Worm (Caenorhabditis elegans): Measurements from ENCODE around the gene Y39A1A.18.

The Y39A1A.18 gene

ce11 chrIII:10706972-10707438 lies 12.7 kb upstream of the Y39A1A.18 start, which contains the start of the genes Y39A1A.21 and Y39A1A.22 (continued):
- TF ChIP-seq tbx-2 (tag; optimal IDR thresholded peaks at IDR 0.05) (peak; percentile 76), sea-2 (GFP tag; optimal IDR thresholded peaks at IDR 0.05) (no peak), fkh-10 (GFP tag; optimal IDR thresholded peaks at IDR 0.05) (peak; percentile 83), zag-1 (tag; optimal IDR thresholded peaks at IDR 0.05) (no peak), unc-62 (GFP tag; optimal IDR thresholded peaks at IDR 0.05) (no peak), lin-39 (tag; optimal IDR thresholded peaks at IDR 0.05) (peak; percentile 70), nhr-12 (tag; optimal IDR thresholded peaks at IDR 0.05) (no peak), nhr-28 (tag; optimal IDR thresholded peaks at IDR 0.05) (no peak), ceh-28 (tag; optimal IDR thresholded peaks at IDR 0.05) (peak; percentile 67), nhr-25 (tag; optimal IDR thresholded peaks at IDR 0.05) (no peak), eor-1 (tag; optimal IDR thresholded peaks at IDR 0.05) (no peak)

ce11 chrIII:10706481-10706880 lies 12.2 kb upstream of the Y39A1A.18 start:
- TF ChIP-seq sea-2 (GFP tag; optimal IDR thresholded peaks at IDR 0.05) (no peak), elt-2 (tag; optimal IDR thresholded peaks at IDR 0.05) (no peak), fkh-10 (GFP tag; optimal IDR thresholded peaks at IDR 0.05) (no peak), elt-3 (tag; optimal IDR thresholded peaks at IDR 0.05) (no peak), ZK546.5 (tag; optimal IDR thresholded peaks at IDR 0.05) (no peak), pqm-1 (tag; optimal IDR thresholded peaks at IDR 0.05) (no peak), nhr-43 (tag; optimal IDR thresholded peaks at IDR 0.05; ENCODE audit: poor library complexity, severe bottlenecking) (no peak), hmg-11 (tag; optimal IDR thresholded peaks at IDR 0.05) (no peak), unc-62 (GFP tag; optimal IDR thresholded peaks at IDR 0.05) (no peak), mml-1 (tag; optimal IDR thresholded peaks at IDR 0.05) (no peak), ceh-16 (tag; optimal IDR thresholded peaks at IDR 0.05) (no peak), mdl-1 (tag; optimal IDR thresholded peaks at IDR 0.05) (no peak), ceh-28 (tag; optimal IDR thresholded peaks at IDR 0.05) (no peak), nfya-1 (tag; optimal IDR thresholded peaks at IDR 0.05; ENCODE audit: insufficient read depth) (no peak), nhr-77 (tag; optimal IDR thresholded peaks at IDR 0.05) (no peak), fos-1 (tag; optimal IDR thresholded peaks at IDR 0.05) (no peak), unc-39 (tag; optimal IDR thresholded peaks at IDR 0.05) (no peak)

ce11 chrIII:10704499-10704898 lies 10.2 kb upstream of the Y39A1A.18 start:
- TF ChIP-seq zag-1 (tag; optimal IDR thresholded peaks at IDR 0.05) (no peak), ZK546.5 (tag; optimal IDR thresholded peaks at IDR 0.05) (no peak), hmg-11 (tag; optimal IDR thresholded peaks at IDR 0.05) (no peak), ceh-9 (tag; optimal IDR thresholded peaks at IDR 0.05) (no peak), jun-1 (tag; optimal IDR thresholded peaks at IDR 0.05) (no peak), lin-15B (tag; optimal IDR thresholded peaks at IDR 0.05) (no peak), ama-1 (optimal IDR thresholded peaks at IDR 0.05) (no peak), unc-39 (tag; optimal IDR thresholded peaks at IDR 0.05) (no peak), daf-12 (tag; optimal IDR thresholded peaks at IDR 0.05) (no peak)

- TF ChIP-seq zag-1 (tag; optimal IDR thresholded peaks at IDR 0.05) (no peak), ZK546.5 (tag; optimal IDR thresholded peaks at IDR 0.05) (no peak), hmg-11 (tag; optimal IDR thresholded peaks at IDR 0.05) (no peak), fkh-10 (GFP tag; optimal IDR thresholded peaks at IDR 0.05) (no peak), ama-1 (optimal IDR thresholded peaks at IDR 0.05) (no peak), nhr-67 (tag; optimal IDR thresholded peaks at IDR 0.05) (no peak), lin-39 (tag; optimal IDR thresholded peaks at IDR 0.05) (no peak)
Measured at ce11 chrIII:10703833-10704232, 9.5 kb upstream of the Y39A1A.18 start.

ce11 chrIII:10702805-10703204 lies 8.5 kb upstream of the Y39A1A.18 start:
- TF ChIP-seq R02D3.7 (tag; optimal IDR thresholded peaks at IDR 0.05) (no peak), nfya-1 (tag; optimal IDR thresholded peaks at IDR 0.05; ENCODE audit: insufficient read depth) (peak; percentile 86)

- TF ChIP-seq pha-4 (tag; optimal IDR thresholded peaks at IDR 0.05) (no peak), ztf-4 (tag; optimal IDR thresholded peaks at IDR 0.05) (no peak), nhr-43 (tag; optimal IDR thresholded peaks at IDR 0.05; ENCODE audit: poor library complexity, severe bottlenecking) (no peak), nhr-25 (tag; optimal IDR thresholded peaks at IDR 0.05) (no peak), pqm-1 (tag; optimal IDR thresholded peaks at IDR 0.05) (no peak)
Measured at ce11 chrIII:10700460-10700859, 6.2 kb upstream of the Y39A1A.18 start, which contains the start of gene Y39A1A.20. Gene Y39A1A.20, minus strand, starts transcription at chrIII:10700560.
